Fruit fly (Drosophila melanogaster): ENCODE results near the gene CG9837.
A peak's percentile ranks its signal among the peaks of the same experiment; 100 is the strongest.

Gene CG9837

DNA sequence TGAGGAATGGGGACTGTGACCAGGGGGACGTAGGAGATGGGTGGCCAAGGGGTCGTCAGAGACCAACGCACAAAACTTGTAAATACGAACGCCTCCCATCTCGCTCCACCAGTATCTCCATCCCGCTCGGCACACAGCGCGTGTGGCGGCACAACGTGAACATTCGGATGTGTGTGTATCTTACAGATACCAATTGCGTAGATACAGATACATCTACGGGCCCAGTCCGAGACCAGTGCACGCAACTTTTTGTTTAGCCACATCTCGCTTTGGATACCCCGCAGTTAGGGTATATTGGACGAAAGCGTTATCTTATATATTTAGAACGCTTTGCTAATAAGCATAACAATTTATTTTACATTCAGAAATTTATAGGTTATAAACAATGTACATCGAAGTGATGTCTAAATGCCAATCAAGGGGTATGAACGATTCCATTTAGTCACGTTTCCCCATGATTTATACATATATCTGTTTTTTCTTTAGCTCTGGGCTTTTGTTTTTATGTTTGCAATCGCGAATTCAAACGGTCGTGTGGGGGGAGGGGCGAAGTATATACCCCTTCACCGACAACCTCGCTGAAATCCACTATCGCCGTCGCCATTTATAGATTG lies 1.9 kb downstream of the CG9837 start (continued):
- TF ChIP-seq woc (GFP tag; optimal IDR thresholded peaks at IDR 0.05) (peak; percentile 99), GATAd (GFP tag; optimal IDR thresholded peaks at IDR 0.05) (no peak), Mio (GFP tag; optimal IDR thresholded peaks at IDR 0.05) (peak; percentile 88), HLH106 (tag; optimal IDR thresholded peaks at IDR 0.05) (peak; percentile 98), h (GFP tag; optimal IDR thresholded peaks at IDR 0.05) (peak; percentile 99), Hnf4 (GFP tag; optimal IDR thresholded peaks at IDR 0.05) (peak; percentile 99), N (GFP tag; optimal IDR thresholded peaks at IDR 0.05) (no peak), brk (GFP tag; optimal IDR thresholded peaks at IDR 0.05) (peak; percentile 97)

DNA sequence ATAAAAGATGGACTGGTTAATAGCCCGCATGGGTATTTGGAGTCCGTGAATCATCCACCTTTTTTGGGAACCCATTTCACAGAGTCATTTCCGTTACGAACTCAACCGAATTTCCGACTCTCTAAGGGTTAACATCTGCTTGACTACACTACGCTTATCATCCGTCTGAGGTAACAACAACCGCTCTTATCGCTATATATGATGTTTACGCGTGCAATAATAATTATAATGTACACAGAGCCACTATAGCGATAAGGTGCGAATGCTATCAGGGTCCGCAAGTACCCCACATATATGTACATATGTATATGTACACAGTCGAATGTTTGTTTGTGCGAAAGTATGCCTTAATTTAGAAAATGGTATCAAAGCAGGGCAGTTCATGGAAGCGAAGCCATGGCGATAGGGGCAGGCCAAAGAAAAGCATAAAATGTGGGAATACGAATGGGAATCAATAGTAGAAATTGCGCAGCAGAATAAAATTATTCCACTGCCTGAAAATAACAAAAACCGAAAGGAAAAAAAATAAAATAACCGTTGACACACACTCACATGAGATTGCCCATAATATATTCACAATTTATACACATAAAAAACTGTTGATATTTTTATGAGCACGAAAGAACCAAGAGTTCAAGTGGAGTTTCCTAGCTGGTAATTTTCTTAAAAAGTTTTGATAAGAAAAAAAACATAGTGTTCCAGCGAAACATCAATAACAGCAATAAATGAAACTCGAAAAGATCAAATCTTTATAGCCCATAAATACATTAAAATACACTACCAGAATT lies 2.8 kb downstream of the CG9837 start:
- TF ChIP-seq Dif (GFP tag; optimal IDR thresholded peaks at IDR 0.05; ENCODE audit: partially characterized antibody) (no peak), CG32264 (GFP tag; optimal IDR thresholded peaks at IDR 0.05) (peak; percentile 49), rgr (GFP tag; optimal IDR thresholded peaks at IDR 0.05) (peak; percentile 89), sage (GFP tag; optimal IDR thresholded peaks at IDR 0.05) (peak; percentile 73), Rel (GFP tag; optimal IDR thresholded peaks at IDR 0.05) (no peak), Rel (tag; optimal IDR thresholded peaks at IDR 0.05) (peak; percentile 75), foxo (GFP tag; optimal IDR thresholded peaks at IDR 0.05) (peak in 1 of 2 experiments; percentile 68), brk (GFP tag; optimal IDR thresholded peaks at IDR 0.05) (peak; percentile 90), fru (GFP tag; optimal IDR thresholded peaks at IDR 0.05) (no peak), N (GFP tag; optimal IDR thresholded peaks at IDR 0.05) (no peak), Abd-B (GFP tag; optimal IDR thresholded peaks at IDR 0.05) (no peak), dl (GFP tag; optimal IDR thresholded peaks at IDR 0.05; ENCODE audit: insufficient read depth in 1 of 2, partially characterized antibody in 2 of 2) (peak in 1 of 2 experiments; percentile 38), Jra (GFP tag; optimal IDR thresholded peaks at IDR 0.05) (peak; percentile 88), ey (GFP tag; optimal IDR thresholded peaks at IDR 0.05) (peak; percentile 42), CrebA (GFP tag; optimal IDR thresholded peaks at IDR 0.05; ENCODE audit: borderline replicate concordance) (no peak), psq (GFP tag; optimal IDR thresholded peaks at IDR 0.05) (peak; percentile 69), dmrt93B (GFP tag; optimal IDR thresholded peaks at IDR 0.05) (no peak), GATAd (GFP tag; optimal IDR thresholded peaks at IDR 0.05) (no peak), h (GFP tag; optimal IDR thresholded peaks at IDR 0.05) (peak; percentile 92), woc (GFP tag; optimal IDR thresholded peaks at IDR 0.05) (no peak), HLH106 (tag; optimal IDR thresholded peaks at IDR 0.05) (peak; percentile 32), Hr83 (GFP tag; optimal IDR thresholded peaks at IDR 0.05; ENCODE audit: poor library complexity, severe bottlenecking) (peak; percentile 99), Sp1 (GFP tag; optimal IDR thresholded peaks at IDR 0.05) (peak; percentile 65), br (GFP tag; optimal IDR thresholded peaks at IDR 0.05) (peak; percentile 85), OdsH (GFP tag; optimal IDR thresholded peaks at IDR 0.05) (peak; percentile 82), Hnf4 (GFP tag; optimal IDR thresholded peaks at IDR 0.05) (peak; percentile 92), Hr78 (GFP tag; optimal IDR thresholded peaks at IDR 0.05) (no peak), dsf (GFP tag; optimal IDR thresholded peaks at IDR 0.05; ENCODE audit: borderline replicate concordance) (peak; percentile 61), Vsx2 (GFP tag; optimal IDR thresholded peaks at IDR 0.05; ENCODE audit: partially characterized antibody) (no peak), tai (GFP tag; optimal IDR thresholded peaks at IDR 0.05) (no peak), sv (GFP tag; optimal IDR thresholded peaks at IDR 0.05) (no peak), Mio (GFP tag; optimal IDR thresholded peaks at IDR 0.05) (peak; percentile 25), lola (GFP tag; optimal IDR thresholded peaks at IDR 0.05) (no peak)

DNA sequence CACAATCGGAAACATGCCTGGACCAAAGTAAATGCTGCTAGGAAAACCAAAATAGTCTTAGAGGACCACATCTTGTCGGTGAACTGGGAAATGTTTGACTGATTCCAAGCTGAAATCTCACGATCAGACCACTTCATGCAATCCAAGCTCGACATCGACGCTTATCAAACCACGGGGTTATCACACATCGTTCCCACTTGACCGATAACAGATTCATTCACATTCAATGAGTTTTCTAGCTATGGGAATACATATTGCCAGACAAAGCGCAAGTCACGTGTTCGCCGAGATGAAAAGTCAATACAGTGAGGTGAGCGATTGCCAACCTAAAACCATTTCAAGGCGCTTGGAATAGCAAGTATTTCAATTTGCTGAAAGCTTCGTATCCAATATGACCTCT lies 3.7 kb downstream of the CG9837 start:
- TF ChIP-seq jim (GFP tag; optimal IDR thresholded peaks at IDR 0.05) (no peak), Rel (GFP tag; optimal IDR thresholded peaks at IDR 0.05) (no peak), Rel (tag; optimal IDR thresholded peaks at IDR 0.05) (peak; percentile 74)

Measured in whole organism, wandering third instar larva.